Worm (Caenorhabditis elegans) whole organism, midembryonic: Measurements from ENCODE around the gene str-28.

ENCODE experiments used
- klf-2 ChIP-seq: fragments of 200-800 bp; sonication (Bioruptor generic); conservative IDR thresholded peaks from 2 replicates; pipeline ENCODE4 v1.3.6; 2022; ENCODE audit warnings: missing genetic modification reagents, missing genetic modification characterization, missing compliant biosample characterization
- tab-1 ChIP-seq: fragments of 200-800 bp; sonication (Bioruptor generic); IDR thresholded peaks from 2 replicates; pipeline ENCODE4 v1.3.6; 2022; ENCODE audit warnings: missing genetic modification characterization, missing compliant biosample characterization
- ztf-29 ChIP-seq: fragments of 200-800 bp; sonication (Bioruptor generic); IDR thresholded peaks from 2 replicates; pipeline ENCODE4 v1.3.6; 2022; ENCODE audit warnings: missing genetic modification reagents, missing genetic modification characterization, missing compliant biosample characterization

- TF ChIP-seq tab-1, result no peak
- TF ChIP-seq klf-2, result no peak
- TF ChIP-seq ztf-29 (GFP tag; lab: Robert Waterston, UW), result no peak
These were observed 43.8 kb downstream of the str-28 start, which contains the start of gene srw-69 for ce11 chrV:7428880-7429279.
